Fruit fly (Drosophila melanogaster): ENCODE measurements around the gene CG9117.

CG9117 gene

dm6 chr2L:6022793-6023192 is 14.9 kb downstream of the CG9117 start:
- no peak for TF ChIP-seq CrebA (GFP tag; optimal IDR thresholded peaks at IDR 0.05; ENCODE audit: borderline replicate concordance)
- TF ChIP-seq sv (GFP tag; optimal IDR thresholded peaks at IDR 0.05), result no peak
- TF ChIP-seq tai (GFP tag; optimal IDR thresholded peaks at IDR 0.05), result no peak
- TF ChIP-seq woc (GFP tag; optimal IDR thresholded peaks at IDR 0.05), result no peak
- no peak for TF ChIP-seq br (GFP tag; optimal IDR thresholded peaks at IDR 0.05)
- TF ChIP-seq dsf (GFP tag; optimal IDR thresholded peaks at IDR 0.05; ENCODE audit: borderline replicate concordance), result no peak
- no peak for TF ChIP-seq jim (GFP tag; optimal IDR thresholded peaks at IDR 0.05)
- TF ChIP-seq OdsH (GFP tag; optimal IDR thresholded peaks at IDR 0.05), result peak; percentile 25
- peak; percentile 74 for TF ChIP-seq h (GFP tag; optimal IDR thresholded peaks at IDR 0.05)
- TF ChIP-seq Sp1 (GFP tag; optimal IDR thresholded peaks at IDR 0.05), result peak; percentile 55
- TF ChIP-seq fru (GFP tag; optimal IDR thresholded peaks at IDR 0.05), result peak; percentile 72
- no peak for TF ChIP-seq Vsx2 (GFP tag; optimal IDR thresholded peaks at IDR 0.05; ENCODE audit: partially characterized antibody)
- TF ChIP-seq lola (GFP tag; optimal IDR thresholded peaks at IDR 0.05), result no peak
- peak; percentile 63 for TF ChIP-seq CG9705 (GFP tag; optimal IDR thresholded peaks at IDR 0.05)
- TF ChIP-seq ey (GFP tag; optimal IDR thresholded peaks at IDR 0.05), result peak; percentile 10
- TF ChIP-seq Mio (GFP tag; optimal IDR thresholded peaks at IDR 0.05), result no peak
- TF ChIP-seq Rel (GFP tag; optimal IDR thresholded peaks at IDR 0.05), result no peak
- no peak for TF ChIP-seq Rel (tag; optimal IDR thresholded peaks at IDR 0.05)
- TF ChIP-seq Myc (optimal IDR thresholded peaks at IDR 0.05), result no peak
- no peak for TF ChIP-seq Hr83 (GFP tag; optimal IDR thresholded peaks at IDR 0.05; ENCODE audit: poor library complexity, severe bottlenecking)
- no peak for TF ChIP-seq Abd-B (GFP tag; optimal IDR thresholded peaks at IDR 0.05)
- TF ChIP-seq Jra (GFP tag; optimal IDR thresholded peaks at IDR 0.05), result no peak
- TF ChIP-seq brk (GFP tag; optimal IDR thresholded peaks at IDR 0.05), result no peak
- peak; percentile 57 for TF ChIP-seq rgr (GFP tag; optimal IDR thresholded peaks at IDR 0.05)
- no peak for TF ChIP-seq GATAd (GFP tag; optimal IDR thresholded peaks at IDR 0.05)
- peak in 1 of 2 experiments; percentile 83 for TF ChIP-seq foxo (GFP tag; optimal IDR thresholded peaks at IDR 0.05)
- peak; percentile 15 for TF ChIP-seq sage (GFP tag; optimal IDR thresholded peaks at IDR 0.05)
- peak; percentile 81 for TF ChIP-seq HLH106 (tag; optimal IDR thresholded peaks at IDR 0.05)
- no peak for TF ChIP-seq Dif (GFP tag; optimal IDR thresholded peaks at IDR 0.05; ENCODE audit: partially characterized antibody)
- no peak for TF ChIP-seq CG32264 (GFP tag; optimal IDR thresholded peaks at IDR 0.05)
- TF ChIP-seq N (GFP tag; optimal IDR thresholded peaks at IDR 0.05), result no peak
- no peak for TF ChIP-seq usp (GFP tag; optimal IDR thresholded peaks at IDR 0.05)
- no peak for TF ChIP-seq Dfd (GFP tag; optimal IDR thresholded peaks at IDR 0.05)
- TF ChIP-seq dl (GFP tag; optimal IDR thresholded peaks at IDR 0.05; ENCODE audit: insufficient read depth in 1 of 2, partially characterized antibody in 2 of 2), result no peak
- no peak for TF ChIP-seq pan (optimal IDR thresholded peaks at IDR 0.05)
- TF ChIP-seq Hnf4 (GFP tag; optimal IDR thresholded peaks at IDR 0.05), result no peak
- no peak for TF ChIP-seq Hr78 (GFP tag; optimal IDR thresholded peaks at IDR 0.05)
- peak; percentile 58 for TF ChIP-seq psq (GFP tag; optimal IDR thresholded peaks at IDR 0.05)
- peak; percentile 73 for TF ChIP-seq dmrt93B (GFP tag; optimal IDR thresholded peaks at IDR 0.05)

- TF ChIP-seq Vsx2 (GFP tag; optimal IDR thresholded peaks at IDR 0.05; ENCODE audit: partially characterized antibody) (no peak), dmrt93B (GFP tag; optimal IDR thresholded peaks at IDR 0.05) (no peak)
Observed at dm6 chr2L:6020535-6020934, 17.2 kb downstream of the CG9117 start, which contains the start of gene CG13996. TSS of gene CG13996 (plus strand) at chr2L:6020835.

- TF ChIP-seq CrebA (GFP tag; optimal IDR thresholded peaks at IDR 0.05; ENCODE audit: borderline replicate concordance) (no peak), dmrt93B (GFP tag; optimal IDR thresholded peaks at IDR 0.05) (peak; percentile 26), Dif (GFP tag; optimal IDR thresholded peaks at IDR 0.05; ENCODE audit: partially characterized antibody) (peak; percentile 39), dl (GFP tag; optimal IDR thresholded peaks at IDR 0.05; ENCODE audit: insufficient read depth in 1 of 2, partially characterized antibody in 2 of 2) (no peak), dsf (GFP tag; optimal IDR thresholded peaks at IDR 0.05; ENCODE audit: borderline replicate concordance) (no peak), CG32264 (GFP tag; optimal IDR thresholded peaks at IDR 0.05) (no peak), h (GFP tag; optimal IDR thresholded peaks at IDR 0.05) (peak; percentile 72), rgr (GFP tag; optimal IDR thresholded peaks at IDR 0.05) (peak; percentile 36), pan (optimal IDR thresholded peaks at IDR 0.05) (no peak), fru (GFP tag; optimal IDR thresholded peaks at IDR 0.05) (peak; percentile 52), psq (GFP tag; optimal IDR thresholded peaks at IDR 0.05) (peak; percentile 25), HLH106 (tag; optimal IDR thresholded peaks at IDR 0.05) (peak; percentile 50), woc (GFP tag; optimal IDR thresholded peaks at IDR 0.05) (peak; percentile 48), Sp1 (GFP tag; optimal IDR thresholded peaks at IDR 0.05) (peak; percentile 61), Hnf4 (GFP tag; optimal IDR thresholded peaks at IDR 0.05) (no peak), OdsH (GFP tag; optimal IDR thresholded peaks at IDR 0.05) (peak; percentile 56), usp (GFP tag; optimal IDR thresholded peaks at IDR 0.05) (no peak), ey (GFP tag; optimal IDR thresholded peaks at IDR 0.05) (peak; percentile 47), br (GFP tag; optimal IDR thresholded peaks at IDR 0.05) (peak; percentile 52), lola (GFP tag; optimal IDR thresholded peaks at IDR 0.05) (no peak), Rel (GFP tag; optimal IDR thresholded peaks at IDR 0.05) (no peak), Rel (tag; optimal IDR thresholded peaks at IDR 0.05) (no peak), jim (GFP tag; optimal IDR thresholded peaks at IDR 0.05) (no peak), Mio (GFP tag; optimal IDR thresholded peaks at IDR 0.05) (no peak), sv (GFP tag; optimal IDR thresholded peaks at IDR 0.05) (no peak), Hr78 (GFP tag; optimal IDR thresholded peaks at IDR 0.05) (no peak), Abd-B (GFP tag; optimal IDR thresholded peaks at IDR 0.05) (no peak)
Observed at dm6 chr2L:6019352-6020131, 18.2 kb downstream of the CG9117 start, which contains the start of gene H2.0. TSS of gene H2.0 (minus strand) at chr2L:6019402.
